Fruit fly (Drosophila melanogaster): ENCODE data around the gene BHD.

Gene BHD

dm6 chr3L:7241217-7241859 lies 3.0 kb downstream of the BHD start, which contains the start of the genes RpL18 and Neos:
Gene RpL18, minus strand, starts transcription at chr3L:7241351.
Gene Neos, plus strand, starts transcription at chr3L:7241628.
- TF ChIP-seq Jra (GFP tag; optimal IDR thresholded peaks at IDR 0.05), result peak; percentile 68
- peak; percentile 63 for TF ChIP-seq woc (GFP tag; optimal IDR thresholded peaks at IDR 0.05)
- TF ChIP-seq dmrt93B (GFP tag; optimal IDR thresholded peaks at IDR 0.05), result peak; percentile 63
- no peak for TF ChIP-seq jim (GFP tag; optimal IDR thresholded peaks at IDR 0.05)
- peak; percentile 79 for TF ChIP-seq Hr83 (GFP tag; optimal IDR thresholded peaks at IDR 0.05; ENCODE audit: poor library complexity, severe bottlenecking)
- TF ChIP-seq brk (GFP tag; optimal IDR thresholded peaks at IDR 0.05), result no peak
- no peak for TF ChIP-seq CrebA (GFP tag; optimal IDR thresholded peaks at IDR 0.05; ENCODE audit: borderline replicate concordance)
- TF ChIP-seq sv (GFP tag; optimal IDR thresholded peaks at IDR 0.05), result peak; percentile 77
- TF ChIP-seq ey (GFP tag; optimal IDR thresholded peaks at IDR 0.05), result peak; percentile 67
- TF ChIP-seq br (GFP tag; optimal IDR thresholded peaks at IDR 0.05), result peak; percentile 75
- peak; percentile 50 for TF ChIP-seq HLH106 (tag; optimal IDR thresholded peaks at IDR 0.05)
- peak in 1 of 2 experiments; percentile 74 for TF ChIP-seq foxo (GFP tag; optimal IDR thresholded peaks at IDR 0.05)
- TF ChIP-seq Dif (GFP tag; optimal IDR thresholded peaks at IDR 0.05; ENCODE audit: partially characterized antibody), result no peak
- TF ChIP-seq Abd-B (GFP tag; optimal IDR thresholded peaks at IDR 0.05), result no peak
- peak; percentile 65 for TF ChIP-seq CG32264 (GFP tag; optimal IDR thresholded peaks at IDR 0.05)
- no peak for TF ChIP-seq lola (GFP tag; optimal IDR thresholded peaks at IDR 0.05)
- peak; percentile 28 for TF ChIP-seq OdsH (GFP tag; optimal IDR thresholded peaks at IDR 0.05)
- TF ChIP-seq usp (GFP tag; optimal IDR thresholded peaks at IDR 0.05), result no peak
- no peak for TF ChIP-seq N (GFP tag; optimal IDR thresholded peaks at IDR 0.05)
- TF ChIP-seq GATAd (GFP tag; optimal IDR thresholded peaks at IDR 0.05), result peak; percentile 79
- peak; percentile 23 for TF ChIP-seq Myc (optimal IDR thresholded peaks at IDR 0.05)
- TF ChIP-seq tai (GFP tag; optimal IDR thresholded peaks at IDR 0.05), result no peak
- TF ChIP-seq rgr (GFP tag; optimal IDR thresholded peaks at IDR 0.05), result peak; percentile 83
- TF ChIP-seq fru (GFP tag; optimal IDR thresholded peaks at IDR 0.05), result peak; percentile 76
- TF ChIP-seq Hr78 (GFP tag; optimal IDR thresholded peaks at IDR 0.05), result no peak
- no peak for TF ChIP-seq dsf (GFP tag; optimal IDR thresholded peaks at IDR 0.05; ENCODE audit: borderline replicate concordance)
- TF ChIP-seq Dfd (GFP tag; optimal IDR thresholded peaks at IDR 0.05), result no peak
- no peak for TF ChIP-seq Mio (GFP tag; optimal IDR thresholded peaks at IDR 0.05)
- TF ChIP-seq h (GFP tag; optimal IDR thresholded peaks at IDR 0.05), result peak; percentile 77
- peak; percentile 78 for TF ChIP-seq Sp1 (GFP tag; optimal IDR thresholded peaks at IDR 0.05)
- peak; percentile 52 for TF ChIP-seq psq (GFP tag; optimal IDR thresholded peaks at IDR 0.05)
- TF ChIP-seq Vsx2 (GFP tag; optimal IDR thresholded peaks at IDR 0.05; ENCODE audit: partially characterized antibody), result no peak
- TF ChIP-seq sage (GFP tag; optimal IDR thresholded peaks at IDR 0.05), result no peak
- TF ChIP-seq Rel (GFP tag; optimal IDR thresholded peaks at IDR 0.05), result no peak
- peak; percentile 44 for TF ChIP-seq Rel (tag; optimal IDR thresholded peaks at IDR 0.05)
- no peak for TF ChIP-seq pan (optimal IDR thresholded peaks at IDR 0.05)
- TF ChIP-seq dl (GFP tag; optimal IDR thresholded peaks at IDR 0.05; ENCODE audit: insufficient read depth in 1 of 2, partially characterized antibody in 2 of 2), result no peak
- TF ChIP-seq CG9705 (GFP tag; optimal IDR thresholded peaks at IDR 0.05), result peak; percentile 75
- no peak for TF ChIP-seq Hnf4 (GFP tag; optimal IDR thresholded peaks at IDR 0.05)

dm6 chr3L:7243775-7244438 lies 5.6 kb downstream of the BHD start, which contains the start of the genes mRpL50 and mei-P22:
Gene mRpL50, minus strand, starts transcription at chr3L:7243933.
Gene mei-P22, plus strand, starts transcription at chr3L:7244388.
- TF ChIP-seq brk (GFP tag; optimal IDR thresholded peaks at IDR 0.05), result no peak
- peak; percentile 18 for TF ChIP-seq ey (GFP tag; optimal IDR thresholded peaks at IDR 0.05)
- TF ChIP-seq woc (GFP tag; optimal IDR thresholded peaks at IDR 0.05), result peak; percentile 4
- no peak for TF ChIP-seq N (GFP tag; optimal IDR thresholded peaks at IDR 0.05)
- no peak for TF ChIP-seq dl (GFP tag; optimal IDR thresholded peaks at IDR 0.05; ENCODE audit: insufficient read depth in 1 of 2, partially characterized antibody in 2 of 2)
- no peak for TF ChIP-seq usp (GFP tag; optimal IDR thresholded peaks at IDR 0.05)
- no peak for TF ChIP-seq dmrt93B (GFP tag; optimal IDR thresholded peaks at IDR 0.05)
- no peak for TF ChIP-seq Abd-B (GFP tag; optimal IDR thresholded peaks at IDR 0.05)
- no peak for TF ChIP-seq CG9705 (GFP tag; optimal IDR thresholded peaks at IDR 0.05)
- no peak for TF ChIP-seq dsf (GFP tag; optimal IDR thresholded peaks at IDR 0.05; ENCODE audit: borderline replicate concordance)
- no peak for TF ChIP-seq Hr78 (GFP tag; optimal IDR thresholded peaks at IDR 0.05)
- TF ChIP-seq Jra (GFP tag; optimal IDR thresholded peaks at IDR 0.05), result peak; percentile 21
- TF ChIP-seq Dif (GFP tag; optimal IDR thresholded peaks at IDR 0.05; ENCODE audit: partially characterized antibody), result no peak
- no peak for TF ChIP-seq HLH106 (tag; optimal IDR thresholded peaks at IDR 0.05)
- TF ChIP-seq psq (GFP tag; optimal IDR thresholded peaks at IDR 0.05), result no peak
- TF ChIP-seq CrebA (GFP tag; optimal IDR thresholded peaks at IDR 0.05; ENCODE audit: borderline replicate concordance), result no peak
- TF ChIP-seq Sp1 (GFP tag; optimal IDR thresholded peaks at IDR 0.05), result no peak
- no peak for TF ChIP-seq Mio (GFP tag; optimal IDR thresholded peaks at IDR 0.05)
- no peak for TF ChIP-seq OdsH (GFP tag; optimal IDR thresholded peaks at IDR 0.05)
- no peak for TF ChIP-seq fru (GFP tag; optimal IDR thresholded peaks at IDR 0.05)
- peak in 1 of 2 experiments; percentile 43 for TF ChIP-seq foxo (GFP tag; optimal IDR thresholded peaks at IDR 0.05)
- TF ChIP-seq pan (optimal IDR thresholded peaks at IDR 0.05), result no peak
- TF ChIP-seq lola (GFP tag; optimal IDR thresholded peaks at IDR 0.05), result no peak
- no peak for TF ChIP-seq sage (GFP tag; optimal IDR thresholded peaks at IDR 0.05)
- no peak for TF ChIP-seq tai (GFP tag; optimal IDR thresholded peaks at IDR 0.05)
- TF ChIP-seq h (GFP tag; optimal IDR thresholded peaks at IDR 0.05), result peak; percentile 15
- no peak for TF ChIP-seq Rel (GFP tag; optimal IDR thresholded peaks at IDR 0.05)
- peak; percentile 24 for TF ChIP-seq Rel (tag; optimal IDR thresholded peaks at IDR 0.05)
- peak; percentile 88 for TF ChIP-seq rgr (GFP tag; optimal IDR thresholded peaks at IDR 0.05)
- no peak for TF ChIP-seq Vsx2 (GFP tag; optimal IDR thresholded peaks at IDR 0.05; ENCODE audit: partially characterized antibody)
- TF ChIP-seq GATAd (GFP tag; optimal IDR thresholded peaks at IDR 0.05), result no peak
- TF ChIP-seq jim (GFP tag; optimal IDR thresholded peaks at IDR 0.05), result no peak
- TF ChIP-seq sv (GFP tag; optimal IDR thresholded peaks at IDR 0.05), result no peak
- TF ChIP-seq br (GFP tag; optimal IDR thresholded peaks at IDR 0.05), result no peak
- TF ChIP-seq Hr83 (GFP tag; optimal IDR thresholded peaks at IDR 0.05; ENCODE audit: poor library complexity, severe bottlenecking), result peak; percentile 45
- no peak for TF ChIP-seq Dfd (GFP tag; optimal IDR thresholded peaks at IDR 0.05)
- no peak for TF ChIP-seq CG32264 (GFP tag; optimal IDR thresholded peaks at IDR 0.05)
- no peak for TF ChIP-seq Myc (optimal IDR thresholded peaks at IDR 0.05)
- no peak for TF ChIP-seq Hnf4 (GFP tag; optimal IDR thresholded peaks at IDR 0.05)
